Fruit fly (Drosophila melanogaster) Kc167 (cell line): ENCODE results near the gene jp.

Experiments used
- Myc ChIP-seq: fragments of >200 bp; optimal IDR thresholded peaks from 2 replicates; lab custom pipeline; 2017; ENCODE audit warnings: missing external identifiers
- Sin3A ChIP-seq: fragments of >200 bp; optimal IDR thresholded peaks from 2 replicates; lab custom pipeline; 2018; ENCODE audit warnings: missing external identifiers
- h ChIP-seq: fragments of >200 bp; optimal IDR thresholded peaks from 3 replicates; lab custom pipeline; 2018; ENCODE audit warnings: missing external identifiers
- insv ChIP-seq: fragments of >200 bp; optimal IDR thresholded peaks from 3 replicates; lab custom pipeline; 2018; ENCODE audit warnings: missing external identifiers
- psq ChIP-seq: fragments of >200 bp; optimal IDR thresholded peaks from 2 replicates; lab custom pipeline; 2017; ENCODE audit warnings: missing external identifiers
- ttk ChIP-seq: sonication (Bioruptor generic); optimal IDR thresholded peaks from 2 replicates; lab custom pipeline; 2017; ENCODE audit warnings: missing external identifiers

Gene jp

DNA sequence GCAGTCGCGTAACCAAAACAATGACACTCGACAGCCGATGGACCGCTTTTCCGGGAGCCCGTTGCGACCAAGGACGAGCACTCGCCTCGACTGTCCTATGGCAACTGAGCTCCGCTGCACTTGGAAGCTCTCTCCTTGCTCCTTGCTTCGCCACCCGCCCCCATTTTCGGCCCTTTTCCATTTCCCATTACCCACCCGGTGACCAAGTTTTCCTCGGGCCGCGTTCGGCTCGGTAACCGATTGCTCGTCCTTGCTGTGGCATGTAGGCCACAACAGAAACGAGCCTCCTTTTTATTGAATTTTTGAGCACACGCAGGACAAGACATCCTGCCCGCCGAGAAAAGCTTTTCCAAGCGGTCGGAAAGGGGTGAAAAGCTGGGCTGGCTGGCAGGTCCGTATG lies at the start of gene jp:
Gene jp, minus strand, starts transcription at position 95 of the 400 bp plus-strand sequence.
- TF ChIP-seq ttk (lab: Kevin White, UChicago) (no peak), Sin3A (lab: Kevin White, UChicago) (no peak), Myc (lab: Kevin White, UChicago) (no peak), insv (no peak), h (lab: Kevin White, UChicago) (no peak), psq (lab: Kevin White, UChicago) (no peak)

DNA sequence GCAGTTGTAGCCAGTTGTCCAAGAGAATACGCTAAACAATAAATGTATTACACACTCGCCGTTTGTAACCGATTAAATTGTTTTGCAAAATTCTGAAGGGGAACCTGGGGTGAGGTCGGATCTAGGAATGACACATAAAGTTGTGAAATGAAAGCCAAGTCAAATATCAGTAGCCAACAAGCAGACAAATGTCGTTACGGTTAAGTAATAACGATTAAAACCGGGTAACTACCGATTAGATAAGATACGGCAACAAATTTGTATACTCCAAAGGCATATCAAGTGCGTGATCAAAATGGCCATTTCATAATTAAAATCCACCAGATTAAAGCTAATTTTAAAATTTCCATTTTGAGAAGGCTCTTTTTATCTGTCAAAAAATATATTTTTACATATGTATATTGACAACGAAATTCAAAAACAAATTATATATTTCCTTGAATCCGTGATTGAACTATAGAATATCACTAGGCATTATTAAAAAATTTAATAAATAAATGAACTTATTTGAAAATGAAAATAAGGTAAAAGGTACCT lies 49.5 kb upstream of the jp start, which contains the start of gene GlcAT-S:
Gene GlcAT-S, plus strand, starts transcription at position 487 of the 537 bp plus-strand sequence.
- no peak for TF ChIP-seq ttk (lab: Kevin White, UChicago)
- TF ChIP-seq Sin3A (lab: Kevin White, UChicago): no peak
- TF ChIP-seq psq (lab: Kevin White, UChicago): no peak
- no peak for TF ChIP-seq insv
- TF ChIP-seq Myc (lab: Kevin White, UChicago): no peak
- no peak for TF ChIP-seq h (lab: Kevin White, UChicago)

DNA sequence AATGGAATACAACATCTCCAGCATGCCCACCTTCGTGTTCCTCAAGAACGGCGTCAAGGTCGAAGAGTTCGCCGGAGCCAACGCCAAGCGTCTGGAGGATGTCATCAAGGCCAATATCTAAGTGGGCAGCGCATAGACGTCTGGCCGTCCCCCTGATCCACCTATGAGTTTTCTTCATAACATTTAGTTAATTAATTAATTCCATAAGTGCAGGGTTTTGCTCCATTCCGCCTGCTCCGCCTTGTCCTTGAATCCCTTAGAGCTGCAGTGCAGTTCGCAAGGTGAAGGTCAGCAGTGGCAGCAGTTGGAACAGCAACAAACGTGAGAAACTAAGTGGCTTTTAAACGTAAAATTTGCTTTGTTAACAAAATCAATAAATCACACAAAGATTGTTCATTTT lies 49.0 kb upstream of the jp start:
- TF ChIP-seq insv (no peak), ttk (lab: Kevin White, UChicago) (no peak), psq (lab: Kevin White, UChicago) (no peak), h (lab: Kevin White, UChicago) (no peak), Sin3A (lab: Kevin White, UChicago) (no peak), Myc (lab: Kevin White, UChicago) (no peak)

DNA sequence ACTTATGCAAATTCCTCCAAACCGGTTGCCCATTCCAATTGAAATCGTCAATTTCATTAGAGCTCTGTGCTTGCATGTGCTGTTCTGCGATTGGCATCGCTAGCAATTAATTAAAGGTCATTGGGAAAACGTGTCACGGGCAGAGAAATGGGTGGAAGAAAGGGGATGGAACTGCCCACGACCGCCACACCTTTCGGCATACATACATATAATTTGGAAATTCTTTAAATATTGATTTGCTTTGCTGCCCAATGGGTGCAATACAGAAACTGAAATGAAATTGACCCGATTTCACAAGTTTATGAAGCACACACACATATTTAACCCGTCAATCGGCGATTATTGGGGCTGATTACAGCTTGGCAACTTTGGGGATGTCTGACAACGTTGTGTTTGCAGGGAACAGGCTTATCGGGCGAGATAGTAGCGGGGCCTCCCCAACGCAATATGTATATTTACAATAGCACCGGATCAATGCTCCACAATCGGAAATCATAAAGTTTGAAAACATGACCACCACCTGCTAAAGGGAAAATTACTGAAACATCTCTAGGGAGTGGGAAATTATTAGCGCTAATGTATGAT lies 48.2 kb upstream of the jp start:
- TF ChIP-seq Myc (lab: Kevin White, UChicago): no peak
- TF ChIP-seq ttk (lab: Kevin White, UChicago): no peak
- TF ChIP-seq Sin3A (lab: Kevin White, UChicago): no peak
- no peak for TF ChIP-seq psq (lab: Kevin White, UChicago)
- TF ChIP-seq insv: no peak
- no peak for TF ChIP-seq h (lab: Kevin White, UChicago)

DNA sequence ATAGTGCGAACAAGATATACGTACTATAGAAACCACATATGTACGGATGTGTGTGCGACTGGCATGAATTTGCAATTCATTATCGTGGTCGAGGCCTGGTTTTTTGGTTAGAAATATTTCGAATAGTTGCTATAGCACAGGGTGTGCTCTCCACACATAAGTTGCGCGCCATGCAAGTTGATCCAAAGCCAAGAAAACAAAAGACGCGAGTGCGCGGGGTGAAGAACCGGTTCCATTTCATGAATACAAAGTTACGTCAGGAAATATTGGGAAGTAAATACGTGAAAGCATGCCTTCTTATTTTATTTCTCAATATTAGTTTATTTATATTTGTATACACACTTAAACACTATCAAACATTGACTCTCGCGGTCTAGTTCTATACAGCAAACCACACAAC lies 47.4 kb upstream of the jp start:
- no peak for TF ChIP-seq Sin3A (lab: Kevin White, UChicago)
- TF ChIP-seq h (lab: Kevin White, UChicago): no peak
- TF ChIP-seq ttk (lab: Kevin White, UChicago): no peak
- TF ChIP-seq psq (lab: Kevin White, UChicago): no peak
- TF ChIP-seq insv: no peak
- TF ChIP-seq Myc (lab: Kevin White, UChicago): no peak

DNA sequence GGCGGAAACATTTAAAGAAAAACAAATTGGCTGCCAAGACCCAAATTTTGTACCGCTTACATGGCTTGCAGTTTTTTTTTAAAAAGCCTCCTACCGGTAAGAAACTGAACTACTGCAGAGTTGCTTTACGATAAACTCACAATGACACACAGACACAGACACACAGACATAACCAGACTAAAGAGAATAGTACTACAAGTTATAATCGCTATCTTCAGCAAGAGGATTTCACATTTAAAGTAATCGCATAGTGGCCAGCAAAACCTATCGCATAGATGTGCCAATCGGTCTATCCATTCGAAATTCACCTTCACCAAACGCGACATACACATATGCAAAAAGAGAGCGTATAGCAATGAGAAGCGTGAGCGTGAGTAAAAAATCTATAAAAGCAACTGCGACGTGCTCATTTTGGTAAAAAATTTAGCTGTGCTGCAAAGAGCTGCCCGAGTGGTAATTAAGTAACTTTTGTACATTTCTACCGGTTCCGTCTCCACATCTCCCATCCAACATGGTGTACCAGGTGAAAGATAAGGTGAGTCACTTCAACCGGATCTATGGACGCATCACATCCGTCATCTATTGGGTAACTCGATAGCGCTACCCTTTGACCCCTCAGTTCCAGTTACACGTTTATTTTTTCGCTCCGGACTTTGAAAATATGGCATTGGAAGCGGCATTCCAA lies 46.6 kb upstream of the jp start, which contains the start of gene Trx2:
Gene Trx2, plus strand, starts transcription at position 161 of the 685 bp plus-strand sequence.
- TF ChIP-seq psq (lab: Kevin White, UChicago) (no peak), Myc (lab: Kevin White, UChicago) (no peak), h (lab: Kevin White, UChicago) (no peak), insv (no peak), ttk (lab: Kevin White, UChicago) (no peak), Sin3A (lab: Kevin White, UChicago) (no peak)

DNA sequence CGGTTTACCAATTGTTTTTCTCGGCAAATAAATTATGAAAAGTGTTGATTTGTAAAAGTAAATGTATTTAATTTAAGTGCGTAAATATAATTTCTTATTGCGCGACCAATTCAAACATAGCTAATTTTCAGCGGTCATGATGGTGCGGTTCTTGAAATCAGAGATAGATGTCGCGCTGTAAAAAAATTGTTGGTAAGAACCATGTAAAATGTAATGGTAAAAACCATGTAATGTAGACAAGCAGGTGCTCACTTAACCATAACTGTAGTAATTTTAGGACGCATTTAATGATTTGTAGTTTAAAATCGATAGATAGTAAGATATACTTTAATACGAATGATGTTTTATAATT lies 46.1 kb upstream of the jp start:
- no peak for TF ChIP-seq h (lab: Kevin White, UChicago)
- TF ChIP-seq Myc (lab: Kevin White, UChicago): no peak
- no peak for TF ChIP-seq Sin3A (lab: Kevin White, UChicago)
- no peak for TF ChIP-seq ttk (lab: Kevin White, UChicago)
- no peak for TF ChIP-seq psq (lab: Kevin White, UChicago)
- TF ChIP-seq insv: no peak

- no peak for TF ChIP-seq h (lab: Kevin White, UChicago)
- TF ChIP-seq Myc (lab: Kevin White, UChicago): no peak
- TF ChIP-seq insv: no peak
- TF ChIP-seq ttk (lab: Kevin White, UChicago): no peak
- no peak for TF ChIP-seq Sin3A (lab: Kevin White, UChicago)
- no peak for TF ChIP-seq psq (lab: Kevin White, UChicago)
Observed at dm6 chr2L:9609337-9609856, 42.8 kb upstream of the jp start.

DNA sequence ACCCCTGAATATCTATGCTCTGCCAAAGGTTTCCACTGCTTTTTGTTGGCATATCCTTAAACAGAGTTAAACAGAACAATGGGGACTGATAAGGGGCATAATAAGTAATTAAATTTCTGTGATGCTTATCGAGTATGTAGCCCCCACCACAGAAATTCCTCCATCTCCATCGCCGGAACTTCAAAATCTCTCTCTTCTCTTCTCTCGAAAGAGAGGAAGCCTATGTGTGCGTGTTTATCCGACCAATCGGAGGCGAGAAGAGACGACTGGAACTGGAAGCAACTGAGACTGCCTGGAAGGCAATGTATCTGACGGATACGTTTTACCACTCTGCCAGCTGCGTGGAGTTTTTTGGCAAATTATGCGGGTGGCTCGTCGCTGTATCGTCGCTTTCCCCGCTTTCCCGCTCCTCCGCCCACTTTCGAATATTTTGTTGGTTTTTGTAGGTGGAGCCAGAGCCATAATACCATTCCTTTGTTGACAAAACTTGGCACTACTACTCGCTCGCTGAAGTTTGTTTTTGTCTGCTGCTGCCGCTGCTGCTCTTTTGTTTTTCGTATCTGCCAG lies 41.5 kb upstream of the jp start, which contains the start of gene gcm2:
Gene gcm2, plus strand, starts transcription at position 566 of the 567 bp plus-strand sequence.
- TF ChIP-seq insv (no peak), h (lab: Kevin White, UChicago) (no peak), psq (lab: Kevin White, UChicago) (no peak), Myc (lab: Kevin White, UChicago) (no peak), ttk (lab: Kevin White, UChicago) (no peak), Sin3A (lab: Kevin White, UChicago) (no peak)

DNA sequence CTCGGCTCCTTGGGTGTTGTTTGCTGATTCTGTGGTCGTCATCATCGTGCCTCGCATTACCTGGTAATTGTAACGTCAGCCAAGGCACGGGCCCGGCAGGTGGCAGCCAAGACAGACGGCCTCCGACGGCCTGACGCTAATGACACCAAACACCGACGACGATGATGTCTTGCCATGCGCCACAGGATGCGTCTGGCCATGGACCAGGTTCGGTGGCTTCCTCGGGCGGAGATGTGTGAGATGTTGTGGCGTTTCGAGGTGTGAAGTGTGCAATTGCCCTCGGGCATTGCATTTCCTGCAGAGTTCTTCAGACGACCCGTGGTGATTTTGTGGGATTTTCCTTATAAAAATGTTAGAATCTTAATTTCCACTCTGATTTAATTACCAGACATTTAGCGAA lies 35.6 kb upstream of the jp start:
- no peak for TF ChIP-seq ttk (lab: Kevin White, UChicago)
- no peak for TF ChIP-seq Myc (lab: Kevin White, UChicago)
- no peak for TF ChIP-seq insv
- TF ChIP-seq Sin3A (lab: Kevin White, UChicago): no peak
- TF ChIP-seq h (lab: Kevin White, UChicago): no peak
- TF ChIP-seq psq (lab: Kevin White, UChicago): no peak

DNA sequence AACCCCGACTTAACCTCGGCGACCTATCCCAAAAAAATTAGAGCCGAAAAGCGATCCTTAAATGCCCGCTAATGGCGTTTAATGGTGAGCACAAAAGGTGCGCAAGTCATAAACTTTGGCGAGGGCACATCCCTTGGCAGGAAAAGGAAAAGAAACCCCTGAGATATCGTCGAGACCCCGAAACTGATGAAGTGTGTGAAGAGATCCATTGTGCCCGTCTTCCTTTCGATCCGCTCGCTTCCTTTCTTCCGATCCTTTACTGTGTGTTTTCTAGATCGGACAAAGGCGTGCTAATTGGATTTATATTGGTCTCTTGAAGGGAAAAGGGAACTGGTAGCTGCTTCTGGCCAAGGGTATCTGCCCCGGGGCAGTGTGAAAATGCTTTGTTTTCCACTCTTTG lies 34.7 kb upstream of the jp start:
- TF ChIP-seq Myc (lab: Kevin White, UChicago): no peak
- TF ChIP-seq h (lab: Kevin White, UChicago): no peak
- TF ChIP-seq insv: no peak
- no peak for TF ChIP-seq Sin3A (lab: Kevin White, UChicago)
- TF ChIP-seq psq (lab: Kevin White, UChicago): no peak
